Worm (Caenorhabditis elegans): ENCODE results near the gene cyp-13A10.

Gene cyp-13A10

ce11 chrII:9652919-9653318 lies 9.8 kb downstream of the cyp-13A10 start, which contains the start of gene ZK1307.3:
Gene ZK1307.3 (minus strand): TSS chrII:9653019.
- no peak for TF ChIP-seq nhr-10 (tag; optimal IDR thresholded peaks at IDR 0.05)
- TF ChIP-seq mxl-3 (GFP tag; optimal IDR thresholded peaks at IDR 0.05): no peak
- TF ChIP-seq dmd-6 (GFP tag; IDR thresholded peaks at IDR 0.05): no peak

ce11 chrII:9651700-9652099 lies 11.0 kb downstream of the cyp-13A10 start, which contains the start of gene ZK1307.4:
Gene ZK1307.4 (minus strand): TSS chrII:9651800.
- TF ChIP-seq nhr-11 (tag; optimal IDR thresholded peaks at IDR 0.05) (no peak), spr-3 (GFP tag; optimal IDR thresholded peaks at IDR 0.05) (no peak), zfp-3 (GFP tag; conservative IDR thresholded peaks at IDR 0.05) (no peak), rbr-2 (tag; optimal IDR thresholded peaks at IDR 0.05) (no peak), fos-1 (tag; optimal IDR thresholded peaks at IDR 0.05) (no peak), lin-39 (tag; optimal IDR thresholded peaks at IDR 0.05) (no peak), lin-1 (GFP tag; IDR thresholded peaks at IDR 0.05) (no peak), ceh-28 (tag; optimal IDR thresholded peaks at IDR 0.05) (no peak), lin-15B (tag; optimal IDR thresholded peaks at IDR 0.05) (no peak), duxl-1 (tag; optimal IDR thresholded peaks at IDR 0.05; ENCODE audit: poor library complexity) (no peak), nhr-77 (tag; optimal IDR thresholded peaks at IDR 0.05) (no peak), F49E8.2 (tag; optimal IDR thresholded peaks at IDR 0.05; ENCODE audit: borderline replicate concordance) (no peak), mxl-3 (GFP tag; optimal IDR thresholded peaks at IDR 0.05) (no peak), vab-7 (GFP tag; IDR thresholded peaks at IDR 0.05) (no peak), Y75B8A.6 (GFP tag; IDR thresholded peaks at IDR 0.05) (no peak), mes-2 (tag; optimal IDR thresholded peaks at IDR 0.05; ENCODE audit: poor library complexity, severe bottlenecking) (no peak)

ce11 chrII:9649191-9649590 lies 13.5 kb downstream of the cyp-13A10 start, which contains the start of gene ZK1307.9:
Gene ZK1307.9 (plus strand): TSS chrII:9649491.
- no peak for TF ChIP-seq nhr-77 (tag; optimal IDR thresholded peaks at IDR 0.05)
- no peak for TF ChIP-seq lin-15B (tag; optimal IDR thresholded peaks at IDR 0.05)
- TF ChIP-seq tag-97 (GFP tag; IDR thresholded peaks at IDR 0.05): no peak
- no peak for TF ChIP-seq cey-2 (tag; optimal IDR thresholded peaks at IDR 0.05; ENCODE audit: borderline replicate concordance, insufficient read depth)
- TF ChIP-seq ctbp-1 (GFP tag; IDR thresholded peaks at IDR 0.05): no peak
- TF ChIP-seq D1046.2 (GFP tag; IDR thresholded peaks at IDR 0.05): no peak
- TF ChIP-seq attf-4 (tag; optimal IDR thresholded peaks at IDR 0.05): no peak
- no peak for TF ChIP-seq nhr-111 (GFP tag; optimal IDR thresholded peaks at IDR 0.05)
- no peak for TF ChIP-seq madf-5 (GFP tag; IDR thresholded peaks at IDR 0.05)
- no peak for TF ChIP-seq lin-38 (GFP tag; IDR thresholded peaks at IDR 0.05)
- no peak for TF ChIP-seq php-3 (GFP tag; IDR thresholded peaks at IDR 0.05)
- no peak for TF ChIP-seq daf-19 (GFP tag; conservative IDR thresholded peaks at IDR 0.05)
- TF ChIP-seq pqm-1 (tag; optimal IDR thresholded peaks at IDR 0.05): no peak
- no peak for TF ChIP-seq nhr-11 (tag; optimal IDR thresholded peaks at IDR 0.05)

ce11 chrII:9646928-9647838 lies 15.5 kb downstream of the cyp-13A10 start, which contains the start of gene sqv-8:
Gene sqv-8 (plus strand): TSS chrII:9646978.
- peak; percentile 50; the same call in 1 of the 2 replicates for TF ChIP-seq zfp-3 (GFP tag; conservative IDR thresholded peaks at IDR 0.05)
- TF ChIP-seq ctbp-1 (GFP tag; IDR thresholded peaks at IDR 0.05): no peak
- peak; percentile 92 for TF ChIP-seq hlh-30 (tag; optimal IDR thresholded peaks at IDR 0.05; ENCODE audit: insufficient read depth)
- TF ChIP-seq Y75B8A.6 (GFP tag; IDR thresholded peaks at IDR 0.05): no peak
- TF ChIP-seq fos-1 (tag; optimal IDR thresholded peaks at IDR 0.05): no peak
- TF ChIP-seq rbr-2 (tag; optimal IDR thresholded peaks at IDR 0.05): no peak
- no peak for TF ChIP-seq daf-8 (GFP tag; IDR thresholded peaks at IDR 0.05)
- no peak for TF ChIP-seq php-3 (GFP tag; IDR thresholded peaks at IDR 0.05)
- no peak for TF ChIP-seq spr-1 (tag; optimal IDR thresholded peaks at IDR 0.05)
- TF ChIP-seq F49E8.2 (tag; optimal IDR thresholded peaks at IDR 0.05; ENCODE audit: borderline replicate concordance): peak; percentile 3
- no peak for TF ChIP-seq pqm-1 (tag; optimal IDR thresholded peaks at IDR 0.05)
- TF ChIP-seq nhr-42 (GFP tag; IDR thresholded peaks at IDR 0.05): no peak
- TF ChIP-seq hif-1 (tag; optimal IDR thresholded peaks at IDR 0.05): no peak
- TF ChIP-seq egl-43 (GFP tag; IDR thresholded peaks at IDR 0.05): no peak
- no peak for TF ChIP-seq nhr-41 (GFP tag; IDR thresholded peaks at IDR 0.05)
- no peak for TF ChIP-seq mxl-2 (GFP tag; conservative IDR thresholded peaks at IDR 0.05)
- no peak for TF ChIP-seq unc-130 (GFP tag; optimal IDR thresholded peaks at IDR 0.05)
- TF ChIP-seq ZK546.5 (tag; optimal IDR thresholded peaks at IDR 0.05): no peak
- no peak for TF ChIP-seq ztf-7 (tag; optimal IDR thresholded peaks at IDR 0.05)
- TF ChIP-seq nhr-77 (tag; optimal IDR thresholded peaks at IDR 0.05): no peak
- no peak for TF ChIP-seq ama-1 (optimal IDR thresholded peaks at IDR 0.05)
- TF ChIP-seq zfp-2 (tag; optimal IDR thresholded peaks at IDR 0.05): no peak
- peak; percentile 61 for TF ChIP-seq hlh-11 (tag; optimal IDR thresholded peaks at IDR 0.05)
